Fruit fly (Drosophila melanogaster) whole organism: ENCODE results near the gene CG1983.

Experiments used
- Dll ChIP-seq: fragments of >200 bp; optimal IDR thresholded peaks from 2 replicates; lab custom pipeline; 2017
- psq ChIP-seq: fragments of >200 bp; optimal IDR thresholded peaks from 2 replicates; lab custom pipeline; 2017

dm6 chr3R:30175045-30175589 lies 2.4 kb downstream of the CG1983 start:
- TF ChIP-seq Dll (lab: Kevin White, UChicago) (no peak), psq (no peak)
